Worm (Caenorhabditis elegans): Measurements from ENCODE around the gene lgc-40.

lgc-40 gene

ce11 chrX:2364703-2365299, 4.9 kb downstream of the lgc-40 start (continued):
- TF ChIP-seq F55B11.4 (tag; optimal IDR thresholded peaks at IDR 0.05; ENCODE audit: borderline replicate concordance, insufficient read depth) (no peak), Y56A3A.18 (GFP tag; IDR thresholded peaks at IDR 0.05) (peak; percentile 95), ztf-22 (GFP tag; optimal IDR thresholded peaks at IDR 0.05) (peak; percentile 33), mcd-1 (GFP tag; IDR thresholded peaks at IDR 0.05) (peak; percentile 61; the same call in 1 of the 2 replicates), tbp1 (GFP tag; optimal IDR thresholded peaks at IDR 0.05) (peak; percentile 71), hmg-20 (GFP tag; IDR thresholded peaks at IDR 0.05) (peak; percentile 88), sea-2 (GFP tag; IDR thresholded peaks at IDR 0.05) (no peak), tbx-9 (tag; optimal IDR thresholded peaks at IDR 0.05; ENCODE audit: borderline replicate concordance) (no peak), F10E7.11 (tag; optimal IDR thresholded peaks at IDR 0.05) (peak; percentile 1), pbrm-1 (GFP tag; IDR thresholded peaks at IDR 0.05) (peak; percentile 82), ztf-28 (GFP tag; IDR thresholded peaks at IDR 0.05) (no peak), ets-4 (GFP tag; optimal IDR thresholded peaks at IDR 0.05) (no peak), nhr-120 (GFP tag; IDR thresholded peaks at IDR 0.05) (no peak), dpff-1 (tag; optimal IDR thresholded peaks at IDR 0.05) (peak; percentile 26), Y53F4B.3 (GFP tag; IDR thresholded peaks at IDR 0.05) (no peak), efl-1 (GFP tag; optimal IDR thresholded peaks at IDR 0.05) (no peak), F23B12.7 (tag; optimal IDR thresholded peaks at IDR 0.05; ENCODE audit: insufficient read depth) (peak; percentile 87), lir-1 (GFP tag; conservative IDR thresholded peaks at IDR 0.05) (no peak), ccch-3 (GFP tag; optimal IDR thresholded peaks at IDR 0.05) (peak; percentile 60), dox-1 (GFP tag; IDR thresholded peaks at IDR 0.05) (peak; percentile 86), aptf-2 (GFP tag; conservative IDR thresholded peaks at IDR 0.05) (no peak), snpc-1.1 (tag; optimal IDR thresholded peaks at IDR 0.05; ENCODE audit: insufficient read depth) (no peak), madf-10 (tag; optimal IDR thresholded peaks at IDR 0.05) (peak; percentile 87), F37B4.10 (GFP tag; IDR thresholded peaks at IDR 0.05) (no peak), cebp-1 (GFP tag; IDR thresholded peaks at IDR 0.05) (no peak), cebp-1 (tag; optimal IDR thresholded peaks at IDR 0.05) (peak; percentile 87), attf-6 (GFP tag; IDR thresholded peaks at IDR 0.05) (no peak), tlf-1 (GFP tag; optimal IDR thresholded peaks at IDR 0.05) (peak; percentile 91), lin-54 (GFP tag; optimal IDR thresholded peaks at IDR 0.05) (peak; percentile 76), mes-4 (tag; optimal IDR thresholded peaks at IDR 0.05) (no peak), nhr-179 (tag; optimal IDR thresholded peaks at IDR 0.05) (peak; percentile 43), Y53G8AR.9 (GFP tag; conservative IDR thresholded peaks at IDR 0.05) (peak; percentile 92), zim-3 (tag; optimal IDR thresholded peaks at IDR 0.05) (no peak)

DNA sequence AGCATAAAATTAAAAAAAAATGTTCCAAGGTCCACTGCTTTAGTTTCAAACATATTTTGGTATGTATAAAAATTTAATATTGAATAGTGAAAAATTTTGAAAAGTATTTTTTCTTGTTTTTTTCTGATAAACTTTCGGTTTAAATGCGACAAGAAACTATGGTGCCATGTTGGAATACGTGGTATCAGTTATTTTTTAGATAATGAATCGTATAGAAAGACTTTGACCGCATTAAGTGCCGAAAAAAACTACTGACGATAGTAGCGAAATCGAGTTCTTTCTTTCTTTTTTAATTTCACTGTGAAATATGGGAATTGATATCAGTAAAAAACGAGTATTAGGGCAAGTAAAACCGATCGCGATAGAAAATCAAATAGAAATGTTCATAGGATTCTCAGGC, 6.0 kb downstream of the lgc-40 start, which contains the start of gene T24D8.6:
Gene T24D8.6 (minus strand): TSS at position 101 of the 400 bp plus-strand sequence.
- TF ChIP-seq pbrm-1 (GFP tag; IDR thresholded peaks at IDR 0.05) (no peak), snpc-3.4 (tag; optimal IDR thresholded peaks at IDR 0.05) (no peak), let-607 (tag; optimal IDR thresholded peaks at IDR 0.05) (no peak), nhr-27 (tag; optimal IDR thresholded peaks at IDR 0.05) (no peak), F10E7.11 (tag; optimal IDR thresholded peaks at IDR 0.05) (no peak), B0035.1 (tag; optimal IDR thresholded peaks at IDR 0.05) (no peak), F37B4.10 (GFP tag; IDR thresholded peaks at IDR 0.05) (no peak), hmg-1.2 (GFP tag; IDR thresholded peaks at IDR 0.05) (no peak), cebp-2 (GFP tag; IDR thresholded peaks at IDR 0.05) (no peak), akir-1 (GFP tag; optimal IDR thresholded peaks at IDR 0.05) (no peak), F23B12.7 (tag; optimal IDR thresholded peaks at IDR 0.05; ENCODE audit: insufficient read depth) (no peak), lin-35 (GFP tag; optimal IDR thresholded peaks at IDR 0.05) (no peak), F57C9.4 (tag; optimal IDR thresholded peaks at IDR 0.05) (no peak), F57A8.1 (GFP tag; optimal IDR thresholded peaks at IDR 0.05) (no peak), zfh-2 (GFP tag; conservative IDR thresholded peaks at IDR 0.05) (no peak), C06A6.2 (GFP tag; conservative IDR thresholded peaks at IDR 0.05) (no peak), madf-10 (tag; optimal IDR thresholded peaks at IDR 0.05) (no peak), rec-8 (tag; optimal IDR thresholded peaks at IDR 0.05) (no peak)

All from whole organism, young adult.